Worm (Caenorhabditis elegans) whole organism, mixed stage, embryonic: Measurements from ENCODE around the gene elof-1.
A peak's percentile ranks its signal among the peaks of the same experiment; 100 is the strongest.
"Not testable (repeated sequence)": the region's sequence is repeated elsewhere in the genome, so short reads cannot be mapped to it uniquely, and the experiment has no call there.

ENCODE experiments used
- M03D4.4 ChIP-seq: sonication (generic microtip); optimal IDR thresholded peaks from 2 replicates; lab custom pipeline; 2017; ENCODE audit warnings: mild to moderate bottlenecking, missing genetic modification characterization, missing compliant biosample characterization
- bed-3 ChIP-seq: fragments of 200-800 bp; sonication (Bioruptor generic); optimal IDR thresholded peaks from 3 replicates; lab custom pipeline; 2018; ENCODE audit warnings: mild to moderate bottlenecking, missing genetic modification characterization, moderate library complexity, missing compliant biosample characterization
- blmp-1 ChIP-seq: fragments of 150-350 bp; optimal IDR thresholded peaks from 2 replicates; lab custom pipeline; 2014; ENCODE audit warnings: missing biosample characterization, missing genetic modification characterization
- ceh-39 ChIP-seq: fragments of 150-350 bp; optimal IDR thresholded peaks from 2 replicates; lab custom pipeline; 2014; ENCODE audit warnings: missing biosample characterization, missing genetic modification characterization
- ceh-43 ChIP-seq: fragments of 200-800 bp; sonication (Bioruptor generic); optimal IDR thresholded peaks from 2 replicates; lab custom pipeline; 2018; ENCODE audit warnings: mild to moderate bottlenecking, missing genetic modification characterization, moderate library complexity, missing compliant biosample characterization
- ceh-83 ChIP-seq: fragments of 200-800 bp; sonication (Bioruptor generic); optimal IDR thresholded peaks from 2 replicates; lab custom pipeline; 2018; ENCODE audit warnings: mild to moderate bottlenecking, missing genetic modification characterization, missing compliant biosample characterization
- ces-1 ChIP-seq: fragments of 150-350 bp; optimal IDR thresholded peaks from 2 replicates; lab custom pipeline; 2014; ENCODE audit warnings: missing biosample characterization, missing genetic modification reagents, missing genetic modification characterization
- cnd-1 ChIP-seq: fragments of 200-800 bp; sonication (Bioruptor generic); optimal IDR thresholded peaks from 2 replicates; lab custom pipeline; 2018; ENCODE audit warnings: mild to moderate bottlenecking, missing genetic modification characterization, missing compliant biosample characterization
- drap-1 ChIP-seq: fragments of 200-800 bp; sonication (Bioruptor generic); optimal IDR thresholded peaks from 3 replicates; lab custom pipeline; 2018; ENCODE audit warnings: mild to moderate bottlenecking, missing genetic modification characterization, missing compliant biosample characterization
- elt-1 ChIP-seq: sonication (generic microtip); optimal IDR thresholded peaks from 2 replicates; lab custom pipeline; 2017; ENCODE audit warnings: missing genetic modification characterization, mild to moderate bottlenecking, missing compliant biosample characterization, antibody characterized with exemption, moderate library complexity, borderline replicate concordance; ENCODE audit not compliant: insufficient read depth
- flh-1 ChIP-seq: fragments of 200-800 bp; sonication (Bioruptor generic); optimal IDR thresholded peaks from 2 replicates; lab custom pipeline; 2018; ENCODE audit warnings: mild to moderate bottlenecking, missing genetic modification characterization, moderate library complexity, missing compliant biosample characterization
- ham-2 ChIP-seq: fragments of 200-800 bp; sonication (Bioruptor generic); optimal IDR thresholded peaks from 2 replicates; lab custom pipeline; 2018; ENCODE audit warnings: mild to moderate bottlenecking, missing genetic modification characterization, missing compliant biosample characterization
- hlh-1 ChIP-seq: fragments of 150-350 bp; optimal IDR thresholded peaks from 2 replicates; lab custom pipeline; 2014; ENCODE audit warnings: missing biosample characterization, missing genetic modification reagents, missing genetic modification characterization
- lin-13 ChIP-seq: fragments of 150-350 bp; optimal IDR thresholded peaks from 2 replicates; lab custom pipeline; 2014; ENCODE audit warnings: missing biosample characterization, missing genetic modification characterization
- lin-32 ChIP-seq: fragments of 200-800 bp; sonication (Bioruptor generic); optimal IDR thresholded peaks from 2 replicates; lab custom pipeline; 2018; ENCODE audit warnings: mild to moderate bottlenecking, missing genetic modification characterization, missing compliant biosample characterization
- lsy-2 ChIP-seq: fragments of 150-350 bp; optimal IDR thresholded peaks from 2 replicates; lab custom pipeline; 2014; ENCODE audit warnings: missing biosample characterization, missing genetic modification characterization
- mab-5 ChIP-seq: fragments of 150-350 bp; optimal IDR thresholded peaks from 2 replicates; lab custom pipeline; 2014; ENCODE audit warnings: missing biosample characterization, missing genetic modification characterization
- mep-1 ChIP-seq: fragments of 150-350 bp; optimal IDR thresholded peaks from 2 replicates; lab custom pipeline; 2017; ENCODE audit warnings: missing biosample characterization, missing genetic modification reagents, missing genetic modification characterization, inconsistent platforms
- mls-2 ChIP-seq: sonication (generic microtip); optimal IDR thresholded peaks from 2 replicates; lab custom pipeline; 2016; ENCODE audit warnings: mild to moderate bottlenecking, missing genetic modification characterization, moderate library complexity, missing compliant biosample characterization
- nhr-12 ChIP-seq: fragments of 150-350 bp; optimal IDR thresholded peaks from 2 replicates; lab custom pipeline; 2014; ENCODE audit warnings: missing biosample characterization, missing genetic modification characterization
- nhr-2 ChIP-seq: fragments of 150-350 bp; optimal IDR thresholded peaks from 2 replicates; lab custom pipeline; 2014; ENCODE audit warnings: missing biosample characterization, missing genetic modification characterization
- nhr-237 ChIP-seq: fragments of 150-350 bp; optimal IDR thresholded peaks from 2 replicates; lab custom pipeline; 2014; ENCODE audit warnings: missing biosample characterization, missing genetic modification characterization
- nhr-28 ChIP-seq: fragments of 150-350 bp; optimal IDR thresholded peaks from 2 replicates; lab custom pipeline; 2014; ENCODE audit warnings: missing biosample characterization, missing genetic modification characterization
- nhr-76 ChIP-seq: sonication (generic microtip); optimal IDR thresholded peaks from 2 replicates; lab custom pipeline; 2017; ENCODE audit warnings: missing biosample characterization, missing genetic modification characterization
- pha-4 ChIP-seq: fragments of 150-350 bp; optimal IDR thresholded peaks from 2 replicates; lab custom pipeline; 2018; ENCODE audit warnings: missing biosample characterization, missing genetic modification reagents, missing genetic modification characterization
- sem-2 ChIP-seq: fragments of 200-800 bp; sonication (Bioruptor generic); optimal IDR thresholded peaks from 2 replicates; lab custom pipeline; 2018; ENCODE audit warnings: mild to moderate bottlenecking, missing genetic modification characterization, missing compliant biosample characterization
- sptf-1 ChIP-seq: sonication (generic microtip); optimal IDR thresholded peaks from 2 replicates; lab custom pipeline; 2017; ENCODE audit warnings: mild to moderate bottlenecking, missing genetic modification characterization, moderate library complexity, missing compliant biosample characterization
- tbx-8 ChIP-seq: fragments of 200-800 bp; sonication (Bioruptor generic); optimal IDR thresholded peaks from 2 replicates; lab custom pipeline; 2018; ENCODE audit warnings: mild to moderate bottlenecking, missing genetic modification characterization, moderate library complexity, missing compliant biosample characterization
- unc-120 ChIP-seq: sonication (generic microtip); optimal IDR thresholded peaks from 2 replicates; lab custom pipeline; 2017; ENCODE audit warnings: missing genetic modification characterization, missing compliant biosample characterization; ENCODE audit not compliant: poor library complexity, severe bottlenecking
- unc-39 ChIP-seq: fragments of 150-350 bp; optimal IDR thresholded peaks from 2 replicates; lab custom pipeline; 2014; ENCODE audit warnings: missing biosample characterization, missing genetic modification characterization
- ztf-11 ChIP-seq: fragments of 150-350 bp; optimal IDR thresholded peaks from 2 replicates; lab custom pipeline; 2014; ENCODE audit warnings: missing biosample characterization, missing genetic modification characterization

elof-1 gene

ce11 chrII:14344166-14344565 is 5.4 kb upstream of the elof-1 start, which contains the start of gene ddl-3:
ddl-3 (minus strand) TSS chrII:14344454.
- TF ChIP-seq elt-1 (tag; lab: Kevin White, UChicago); nhr-237; ceh-83 (GFP tag; lab: Kevin White, UChicago): not testable (repeated sequence)

- TF ChIP-seq nhr-12 (tag; lab: Kevin White, UChicago); mls-2 (tag; lab: Kevin White, UChicago); bed-3: not testable (repeated sequence)
These were observed 3.3 kb upstream of the elof-1 start, which contains the start of gene Y54G11A.9 for ce11 chrII:14346243-14346642. Y54G11A.9 (minus strand) TSS chrII:14346438.

ce11 chrII:14350768-14351167 is 1.2 kb downstream of the elof-1 start:
- TF ChIP-seq ztf-11 (tag; lab: Kevin White, UChicago) (no peak), sem-2 (GFP tag; lab: Kevin White, UChicago) (no peak), sptf-1 (tag; lab: Kevin White, UChicago) (no peak), blmp-1 (tag; lab: Kevin White, UChicago) (no peak)

ce11 chrII:14351352-14351751 is 1.8 kb downstream of the elof-1 start:
- TF ChIP-seq lin-32 (GFP tag; lab: Kevin White, UChicago) (no peak), lin-13 (tag; lab: Kevin White, UChicago) (no peak), mls-2 (tag; lab: Kevin White, UChicago) (no peak)

- TF ChIP-seq ceh-39 (tag; lab: Kevin White, UChicago) = peak; percentile 72
- TF ChIP-seq mep-1 = peak; percentile 82
- TF ChIP-seq M03D4.4 (tag; lab: Kevin White, UChicago) = peak; percentile 50
- no peak for TF ChIP-seq unc-39 (tag; lab: Kevin White, UChicago)
- TF ChIP-seq lsy-2 (tag; lab: Kevin White, UChicago) = peak; percentile 85
- TF ChIP-seq unc-120 (tag; lab: Kevin White, UChicago) = peak; percentile 12
- no peak for TF ChIP-seq mab-5 (tag; lab: Kevin White, UChicago)
- no peak for TF ChIP-seq tbx-8 (GFP tag; lab: Kevin White, UChicago)
- TF ChIP-seq ces-1 = peak; percentile 51
- no peak for TF ChIP-seq ham-2
- no peak for TF ChIP-seq nhr-76 (tag; lab: Kevin White, UChicago)
- peak; percentile 35 for TF ChIP-seq mls-2 (tag; lab: Kevin White, UChicago)
- peak; percentile 57 for TF ChIP-seq pha-4 (tag; lab: Kevin White, UChicago)
- TF ChIP-seq nhr-237 = peak; percentile 76
- TF ChIP-seq ztf-11 (tag; lab: Kevin White, UChicago) = no peak
- peak; percentile 55 for TF ChIP-seq sptf-1 (tag; lab: Kevin White, UChicago)
- peak; percentile 48 for TF ChIP-seq hlh-1 (tag; lab: Kevin White, UChicago)
- peak; percentile 49 for TF ChIP-seq lin-13 (tag; lab: Kevin White, UChicago)
- peak; percentile 46 for TF ChIP-seq ceh-43
These were observed 8.4 kb downstream of the elof-1 start, which contains the start of the genes agl-1 and pfs-2 for ce11 chrII:14357936-14358416. agl-1 (minus strand) TSS chrII:14358113. pfs-2 (plus strand) TSS chrII:14358366.

- TF ChIP-seq mab-5 (tag; lab: Kevin White, UChicago) = no peak
- no peak for TF ChIP-seq nhr-237
- TF ChIP-seq ceh-39 (tag; lab: Kevin White, UChicago) = no peak
- no peak for TF ChIP-seq blmp-1 (tag; lab: Kevin White, UChicago)
- TF ChIP-seq lin-32 (GFP tag; lab: Kevin White, UChicago) = no peak
- no peak for TF ChIP-seq nhr-12 (tag; lab: Kevin White, UChicago)
- TF ChIP-seq cnd-1 = no peak
- no peak for TF ChIP-seq bed-3
- no peak for TF ChIP-seq flh-1 (GFP tag; lab: Kevin White, UChicago)
- TF ChIP-seq nhr-28 (tag; lab: Kevin White, UChicago) = no peak
- no peak for TF ChIP-seq sptf-1 (tag; lab: Kevin White, UChicago)
- TF ChIP-seq mls-2 (tag; lab: Kevin White, UChicago) = no peak
- no peak for TF ChIP-seq nhr-2 (tag; lab: Kevin White, UChicago)
- no peak for TF ChIP-seq sem-2 (GFP tag; lab: Kevin White, UChicago)
- TF ChIP-seq pha-4 (tag; lab: Kevin White, UChicago) = no peak
- no peak for TF ChIP-seq drap-1 (GFP tag; lab: Kevin White, UChicago)
These were observed 9.5 kb downstream of the elof-1 start for ce11 chrII:14359007-14359406.
